Fruit fly (Drosophila melanogaster): Measurements from ENCODE around the gene CG15601.

CG15601 gene

dm6 chrX:15671026-15671563, 39.4 kb upstream of the CG15601 start, which contains the start of gene CG15646 (continued):
- TF ChIP-seq sc (optimal IDR thresholded peaks at IDR 0.05) (no peak), sc (GFP tag; optimal IDR thresholded peaks at IDR 0.05) (peak; percentile 58), CG1233 (GFP tag; optimal IDR thresholded peaks at IDR 0.05) (peak; percentile 77), pfk (GFP tag; optimal IDR thresholded peaks at IDR 0.05) (no peak), CG18764 (GFP tag; optimal IDR thresholded peaks at IDR 0.05) (peak; percentile 38), chif (GFP tag; optimal IDR thresholded peaks at IDR 0.05) (peak; percentile 3 to 49), Deaf1 (tag; optimal IDR thresholded peaks at IDR 0.05) (peak; percentile 43), gfzf (GFP tag; optimal IDR thresholded peaks at IDR 0.05) (no peak), lmd (GFP tag; IDR thresholded peaks at IDR 0.05) (peak; percentile 69; the same call in 1 of the 2 replicates), Jarid2 (GFP tag; optimal IDR thresholded peaks at IDR 0.05) (peak; percentile 25), CG6272 (GFP tag; IDR thresholded peaks at IDR 0.05) (no peak), ems (GFP tag; optimal IDR thresholded peaks at IDR 0.05) (no peak), Myb (GFP tag; optimal IDR thresholded peaks at IDR 0.05) (no peak), CHES-1-like (GFP tag; optimal IDR thresholded peaks at IDR 0.05) (no peak), PHDP (tag; optimal IDR thresholded peaks at IDR 0.05) (no peak), CG9437 (GFP tag; optimal IDR thresholded peaks at IDR 0.05) (peak; percentile 53), bab2 (GFP tag; optimal IDR thresholded peaks at IDR 0.05) (no peak), ken (GFP tag; IDR thresholded peaks at IDR 0.05) (no peak), Stat92E (GFP tag; optimal IDR thresholded peaks at IDR 0.05) (peak in 1 of 3 experiments; percentile 79), ara (GFP tag; IDR thresholded peaks at IDR 0.05) (peak; percentile 83), lov (optimal IDR thresholded peaks at IDR 0.05) (no peak), lov (GFP tag; IDR thresholded peaks at IDR 0.05) (0 out of 3 replicates have a peak, but pooled peaks have one; percentile 62), caup (GFP tag; optimal IDR thresholded peaks at IDR 0.05; ENCODE audit: severe bottlenecking) (peak; percentile 25), CG8388 (GFP tag; optimal IDR thresholded peaks at IDR 0.05) (peak; percentile 84), Hr78 (GFP tag; optimal IDR thresholded peaks at IDR 0.05) (no peak), vfl (GFP tag; optimal IDR thresholded peaks at IDR 0.05) (no peak), CG18619 (GFP tag; optimal IDR thresholded peaks at IDR 0.05) (peak; percentile 52), Sox100B (GFP tag; optimal IDR thresholded peaks at IDR 0.05) (peak; percentile 74), pan (optimal IDR thresholded peaks at IDR 0.05) (no peak), pan (GFP tag; optimal IDR thresholded peaks at IDR 0.05 in 1 of 2, IDR thresholded peaks at IDR 0.05 in 1 of 2) (peak in 1 of 2 experiments; percentile 47), CG1603 (tag; optimal IDR thresholded peaks at IDR 0.05) (peak; percentile 63), ATbp (GFP tag; optimal IDR thresholded peaks at IDR 0.05) (peak; percentile 56), br (optimal IDR thresholded peaks at IDR 0.05) (no peak), kah (GFP tag; optimal IDR thresholded peaks at IDR 0.05) (peak; percentile 21), sd (tag; optimal IDR thresholded peaks at IDR 0.05) (peak; percentile 62), stc (GFP tag; IDR thresholded peaks at IDR 0.05) (no peak), CG15479 (GFP tag; optimal IDR thresholded peaks at IDR 0.05) (peak; percentile 58)

dm6 chrX:15674337-15674736, 36.1 kb upstream of the CG15601 start:
- no peak for TF ChIP-seq mirr (GFP tag; optimal IDR thresholded peaks at IDR 0.05)
- TF ChIP-seq CG15696 (tag; optimal IDR thresholded peaks at IDR 0.05), result peak; percentile 54
- no peak for TF ChIP-seq H15 (GFP tag; IDR thresholded peaks at IDR 0.05)
- TF ChIP-seq gem (tag; optimal IDR thresholded peaks at IDR 0.05), result peak; percentile 0
- TF ChIP-seq Xrp1 (GFP tag; IDR thresholded peaks at IDR 0.05), result peak; percentile 23; the same call in 1 of the 2 replicates
- no peak for TF ChIP-seq CG32532 (GFP tag; IDR thresholded peaks at IDR 0.05)
- TF ChIP-seq CG4617 (GFP tag; optimal IDR thresholded peaks at IDR 0.05; ENCODE audit: borderline replicate concordance), result no peak
- no peak for TF ChIP-seq Gsc (GFP tag; IDR thresholded peaks at IDR 0.05)
- TF ChIP-seq crc (GFP tag; optimal IDR thresholded peaks at IDR 0.05), result no peak
- TF ChIP-seq Atf3 (GFP tag; optimal IDR thresholded peaks at IDR 0.05), result no peak
- no peak for TF ChIP-seq sr (GFP tag; IDR thresholded peaks at IDR 0.05)
- TF ChIP-seq dmrt11E (tag; optimal IDR thresholded peaks at IDR 0.05), result peak; percentile 33
- no peak for TF ChIP-seq CG11723 (GFP tag; optimal IDR thresholded peaks at IDR 0.05)
- no peak for TF ChIP-seq Dbx (GFP tag; IDR thresholded peaks at IDR 0.05)
- TF ChIP-seq nom (GFP tag; optimal IDR thresholded peaks at IDR 0.05), result no peak
- no peak for TF ChIP-seq Kr (GFP tag; optimal IDR thresholded peaks at IDR 0.05)

All from whole organism, embryonic.